Worm (Caenorhabditis elegans): ENCODE results near the gene Y43C5A.7.
A peak's percentile ranks its signal among the peaks of the same experiment; 100 is the strongest.

Gene Y43C5A.7

DNA sequence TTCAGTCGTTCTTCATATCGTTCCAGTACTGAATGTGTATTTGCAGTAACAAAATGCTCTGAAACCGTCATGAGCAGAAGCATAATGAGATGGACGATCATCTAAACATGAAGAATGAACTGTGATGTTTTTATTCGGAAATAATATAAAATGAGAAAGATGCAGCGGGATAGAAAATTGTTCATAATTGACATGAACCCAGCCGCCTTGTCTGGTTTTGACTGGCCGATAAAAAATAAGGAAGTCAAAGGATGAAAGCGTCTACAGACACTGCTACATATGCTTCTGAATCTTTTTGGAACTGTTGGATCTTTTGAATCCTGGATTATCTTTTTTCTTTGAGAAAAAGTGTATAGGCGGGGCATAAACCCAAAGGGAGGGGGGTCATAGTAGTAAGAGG, 17.5 kb upstream of the Y43C5A.7 start, which contains the start of gene F01G10.9:
TSS of gene F01G10.9 (minus strand) at position 101 of the 400 bp plus-strand sequence.
- TF ChIP-seq sdz-12 (GFP tag; optimal IDR thresholded peaks at IDR 0.05) (no peak), T26A8.4 (GFP tag; IDR thresholded peaks at IDR 0.05) (no peak), fkh-10 (GFP tag; optimal IDR thresholded peaks at IDR 0.05) (no peak), hmg-1.1 (GFP tag; IDR thresholded peaks at IDR 0.05) (no peak), nhr-42 (GFP tag; IDR thresholded peaks at IDR 0.05) (no peak), ama-1 (optimal IDR thresholded peaks at IDR 0.05) (no peak), hlh-30 (tag; optimal IDR thresholded peaks at IDR 0.05; ENCODE audit: insufficient read depth) (no peak), dmd-6 (GFP tag; IDR thresholded peaks at IDR 0.05) (no peak), ztf-11 (tag; optimal IDR thresholded peaks at IDR 0.05) (no peak), dmd-9 (GFP tag; IDR thresholded peaks at IDR 0.05) (no peak), spr-1 (tag; optimal IDR thresholded peaks at IDR 0.05) (no peak), mep-1 (tag; optimal IDR thresholded peaks at IDR 0.05) (no peak), egl-43 (GFP tag; IDR thresholded peaks at IDR 0.05) (no peak), mdt-29 (GFP tag; IDR thresholded peaks at IDR 0.05) (no peak), ceh-44 (GFP tag; IDR thresholded peaks at IDR 0.05) (no peak), tag-97 (GFP tag; IDR thresholded peaks at IDR 0.05) (no peak), egl-27 (tag; optimal IDR thresholded peaks at IDR 0.05) (no peak), ctbp-1 (GFP tag; IDR thresholded peaks at IDR 0.05) (no peak), skn-1 (tag; optimal IDR thresholded peaks at IDR 0.05) (no peak)

DNA sequence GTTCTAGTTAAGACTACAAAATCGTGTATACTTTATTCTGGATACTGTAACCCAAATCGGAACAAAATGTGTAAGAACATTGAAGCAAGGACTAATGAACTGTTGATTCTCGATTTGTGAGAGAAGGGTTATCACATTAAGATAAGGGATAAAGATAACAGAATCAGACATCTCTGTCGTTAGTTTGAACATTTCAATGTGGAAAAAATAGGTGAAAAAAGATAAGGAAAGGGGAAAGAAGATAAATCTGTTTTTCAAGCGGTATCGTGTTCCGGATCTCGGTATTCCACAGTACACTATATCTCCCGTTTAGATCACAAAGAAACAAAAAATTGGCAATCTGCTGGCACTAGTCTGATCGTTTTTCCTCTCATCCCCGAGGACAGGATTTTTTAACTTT, 16.0 kb upstream of the Y43C5A.7 start:
- peak; percentile 18 for TF ChIP-seq mxl-3 (GFP tag; optimal IDR thresholded peaks at IDR 0.05)
- TF ChIP-seq ceh-62 (tag; optimal IDR thresholded peaks at IDR 0.05), result no peak
- no peak for TF ChIP-seq mep-1 (tag; optimal IDR thresholded peaks at IDR 0.05)
- no peak for TF ChIP-seq gei-8 (GFP tag; optimal IDR thresholded peaks at IDR 0.05)
- TF ChIP-seq duxl-1 (tag; optimal IDR thresholded peaks at IDR 0.05; ENCODE audit: poor library complexity), result no peak
- no peak for TF ChIP-seq daf-8 (GFP tag; IDR thresholded peaks at IDR 0.05)
- peak; percentile 29 for TF ChIP-seq hlh-11 (tag; optimal IDR thresholded peaks at IDR 0.05)
- TF ChIP-seq lin-38 (GFP tag; IDR thresholded peaks at IDR 0.05), result no peak
- TF ChIP-seq nhr-48 (tag; optimal IDR thresholded peaks at IDR 0.05), result peak; percentile 38
- no peak for TF ChIP-seq nhr-76 (tag; optimal IDR thresholded peaks at IDR 0.05)
- no peak for TF ChIP-seq mdl-1 (tag; optimal IDR thresholded peaks at IDR 0.05)
- peak; percentile 22 for TF ChIP-seq nhr-28 (tag; optimal IDR thresholded peaks at IDR 0.05)
- TF ChIP-seq F26F4.8 (GFP tag; conservative IDR thresholded peaks at IDR 0.05), result no peak
- TF ChIP-seq Y5F2A.4 (GFP tag; optimal IDR thresholded peaks at IDR 0.05), result no peak
- TF ChIP-seq ceh-82 (tag; optimal IDR thresholded peaks at IDR 0.05), result no peak
- TF ChIP-seq lir-3 (tag; optimal IDR thresholded peaks at IDR 0.05), result no peak
- TF ChIP-seq lin-29 (GFP tag; IDR thresholded peaks at IDR 0.05), result no peak
- no peak for TF ChIP-seq tra-1 (GFP tag; IDR thresholded peaks at IDR 0.05)
- TF ChIP-seq zag-1 (tag; optimal IDR thresholded peaks at IDR 0.05), result no peak
- no peak for TF ChIP-seq aha-1 (tag)
- no peak for TF ChIP-seq skn-1 (tag; optimal IDR thresholded peaks at IDR 0.05)
- TF ChIP-seq zip-11 (GFP tag; IDR thresholded peaks at IDR 0.05), result no peak
- TF ChIP-seq Y75B8A.6 (GFP tag; IDR thresholded peaks at IDR 0.05), result no peak
- no peak for TF ChIP-seq zfp-2 (tag; optimal IDR thresholded peaks at IDR 0.05)
- no peak for TF ChIP-seq nhr-102 (tag; optimal IDR thresholded peaks at IDR 0.05)
- TF ChIP-seq nhr-237 (tag; optimal IDR thresholded peaks at IDR 0.05), result no peak
- no peak for TF ChIP-seq attf-4 (tag; optimal IDR thresholded peaks at IDR 0.05)
- no peak for TF ChIP-seq Y48G9A.11 (GFP tag; IDR thresholded peaks at IDR 0.05)

All from whole organism, L4 larva.